Worm (Caenorhabditis elegans): Measurements from ENCODE around the gene C07B5.3.

Gene C07B5.3

ce11 chrX:9540464-9540863 lies 17.4 kb upstream of the C07B5.3 start (continued):
- TF ChIP-seq hif-1 (tag; optimal IDR thresholded peaks at IDR 0.05) (peak in 1 of 2 experiments; percentile 22), ceh-44 (GFP tag; IDR thresholded peaks at IDR 0.05) (no peak), lsy-2 (tag; optimal IDR thresholded peaks at IDR 0.05) (peak in 1 of 2 experiments; percentile 39), unc-62 (GFP tag; optimal IDR thresholded peaks at IDR 0.05 in 1 of 2) (peak in 1 of 2 experiments; percentile 95), unc-62 (tag; optimal IDR thresholded peaks at IDR 0.05) (no peak), nhr-42 (GFP tag; IDR thresholded peaks at IDR 0.05) (no peak), snpc-4 (tag; optimal IDR thresholded peaks at IDR 0.05) (no peak), nhr-48 (tag; optimal IDR thresholded peaks at IDR 0.05) (no peak), mep-1 (tag; optimal IDR thresholded peaks at IDR 0.05) (peak; percentile 57), ceh-32 (tag; optimal IDR thresholded peaks at IDR 0.05; ENCODE audit: poor library complexity) (no peak), ama-1 (optimal IDR thresholded peaks at IDR 0.05) (no peak), fkh-10 (GFP tag; optimal IDR thresholded peaks at IDR 0.05) (no peak), F49E8.2 (tag; optimal IDR thresholded peaks at IDR 0.05; ENCODE audit: borderline replicate concordance) (no peak), Y5F2A.4 (GFP tag; optimal IDR thresholded peaks at IDR 0.05) (no peak), T20F7.1 (GFP tag; optimal IDR thresholded peaks at IDR 0.05) (no peak), nhr-6 (tag; optimal IDR thresholded peaks at IDR 0.05) (no peak), mdl-1 (tag; optimal IDR thresholded peaks at IDR 0.05) (peak in 1 of 2 experiments; percentile 86), spr-1 (tag; optimal IDR thresholded peaks at IDR 0.05) (no peak), saeg-2 (GFP tag; IDR thresholded peaks at IDR 0.05) (no peak), F37D6.2 (tag; optimal IDR thresholded peaks at IDR 0.05) (no peak), dpl-1 (GFP tag; optimal IDR thresholded peaks at IDR 0.05) (no peak), tra-1 (GFP tag; IDR thresholded peaks at IDR 0.05) (peak; percentile 69), lin-29 (GFP tag; IDR thresholded peaks at IDR 0.05) (no peak), F10B5.3 (tag; optimal IDR thresholded peaks at IDR 0.05) (no peak), nhr-41 (GFP tag; IDR thresholded peaks at IDR 0.05) (peak; percentile 24; the same call in 1 of the 2 replicates), dve-1 (tag; optimal IDR thresholded peaks at IDR 0.05; ENCODE audit: insufficient read depth) (peak; percentile 89), zfp-3 (GFP tag; conservative IDR thresholded peaks at IDR 0.05) (no peak), sdz-12 (GFP tag; optimal IDR thresholded peaks at IDR 0.05) (no peak), dmd-9 (GFP tag; IDR thresholded peaks at IDR 0.05) (no peak), spr-3 (GFP tag; optimal IDR thresholded peaks at IDR 0.05) (no peak), zip-11 (GFP tag; IDR thresholded peaks at IDR 0.05) (no peak), daf-8 (GFP tag; IDR thresholded peaks at IDR 0.05) (no peak), ces-1 (GFP tag; optimal IDR thresholded peaks at IDR 0.05) (no peak), hlh-11 (tag; optimal IDR thresholded peaks at IDR 0.05) (peak; percentile 93)

- TF ChIP-seq unc-130 (GFP tag; optimal IDR thresholded peaks at IDR 0.05) (no peak), nhr-77 (tag; optimal IDR thresholded peaks at IDR 0.05) (peak; percentile 9), F49E8.2 (tag; optimal IDR thresholded peaks at IDR 0.05; ENCODE audit: borderline replicate concordance) (no peak), lir-3 (tag; optimal IDR thresholded peaks at IDR 0.05) (no peak), hlh-11 (tag; optimal IDR thresholded peaks at IDR 0.05) (peak; percentile 30), hmg-1.1 (GFP tag; IDR thresholded peaks at IDR 0.05) (no peak), zip-11 (GFP tag; IDR thresholded peaks at IDR 0.05) (no peak), gei-8 (GFP tag; optimal IDR thresholded peaks at IDR 0.05) (no peak), nhr-41 (GFP tag; IDR thresholded peaks at IDR 0.05) (no peak), lin-38 (GFP tag; IDR thresholded peaks at IDR 0.05) (no peak), T20F7.1 (GFP tag; optimal IDR thresholded peaks at IDR 0.05) (no peak), mdl-1 (tag; optimal IDR thresholded peaks at IDR 0.05) (no peak), attf-4 (tag; optimal IDR thresholded peaks at IDR 0.05) (no peak), F37D6.2 (tag; optimal IDR thresholded peaks at IDR 0.05) (no peak), daf-16 (GFP tag; optimal IDR thresholded peaks at IDR 0.05) (no peak), daf-16 (tag; optimal IDR thresholded peaks at IDR 0.05) (peak; percentile 60), ceh-28 (tag; optimal IDR thresholded peaks at IDR 0.05) (no peak), fos-1 (tag; optimal IDR thresholded peaks at IDR 0.05) (no peak), Y105C5A.15 (GFP tag; IDR thresholded peaks at IDR 0.05) (no peak), daf-12 (tag; optimal IDR thresholded peaks at IDR 0.05) (no peak), nhr-42 (GFP tag; IDR thresholded peaks at IDR 0.05) (no peak), dve-1 (tag; optimal IDR thresholded peaks at IDR 0.05; ENCODE audit: insufficient read depth) (peak; percentile 18), unc-62 (GFP tag; optimal IDR thresholded peaks at IDR 0.05 in 1 of 2) (peak in 1 of 2 experiments; percentile 9), unc-62 (tag; optimal IDR thresholded peaks at IDR 0.05) (no peak), R02D3.7 (tag; optimal IDR thresholded peaks at IDR 0.05) (no peak), php-3 (GFP tag; IDR thresholded peaks at IDR 0.05) (0 out of 2 replicates have a peak, but pooled peaks have one; percentile 24)
These were observed 16.4 kb upstream of the C07B5.3 start, which contains the start of gene nuc-1 for ce11 chrX:9539294-9540030. nuc-1 (plus strand) TSS chrX:9539905.
